Worm (Caenorhabditis elegans): ENCODE measurements around the gene pck-1.

The pck-1 gene

DNA sequence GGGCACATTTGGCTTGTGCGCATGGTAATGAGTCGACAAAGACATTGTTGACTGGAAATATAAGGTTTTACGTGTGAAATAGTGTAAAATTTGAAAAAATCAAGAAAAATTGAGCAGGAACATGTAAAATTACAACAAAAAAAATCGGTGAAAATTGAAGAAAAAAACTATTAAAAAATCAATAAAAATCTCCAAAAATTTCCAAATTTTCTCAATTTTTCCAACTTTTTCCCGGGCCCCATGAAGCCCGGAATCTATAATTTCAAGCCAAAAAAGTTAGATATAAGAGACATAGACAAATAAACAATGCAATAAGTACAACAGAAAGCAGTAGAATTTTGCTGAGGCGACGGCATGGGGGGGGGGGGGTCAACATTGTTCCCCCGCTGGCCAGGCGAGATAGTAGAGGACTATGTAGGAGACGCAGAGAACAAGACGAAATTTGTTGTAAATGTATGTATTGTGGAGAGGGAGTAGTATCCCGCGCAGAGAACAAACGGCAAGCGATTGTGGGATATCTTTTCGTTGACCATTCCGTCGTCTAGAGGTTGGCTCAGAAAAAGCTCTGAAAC lies 28.8 kb upstream of the pck-1 start, which contains the start of gene pat-4:
pat-4 (minus strand) TSS at position 51 of the 572 bp plus-strand sequence.
- TF ChIP-seq fkh-2 (tag; optimal IDR thresholded peaks at IDR 0.05): no peak
- no peak for TF ChIP-seq nhr-12 (tag; optimal IDR thresholded peaks at IDR 0.05)
- no peak for TF ChIP-seq egl-5 (tag; optimal IDR thresholded peaks at IDR 0.05)
- TF ChIP-seq lsy-12 (tag; optimal IDR thresholded peaks at IDR 0.05): no peak
- peak; percentile 33 for TF ChIP-seq nfya-1 (tag; optimal IDR thresholded peaks at IDR 0.05; ENCODE audit: insufficient read depth)
- TF ChIP-seq unc-39 (tag; optimal IDR thresholded peaks at IDR 0.05): no peak
- TF ChIP-seq eor-1 (tag; optimal IDR thresholded peaks at IDR 0.05): no peak
- no peak for TF ChIP-seq lin-15B (tag; optimal IDR thresholded peaks at IDR 0.05)
- no peak for TF ChIP-seq skn-1 (tag; optimal IDR thresholded peaks at IDR 0.05)
- TF ChIP-seq nhr-23 (tag; optimal IDR thresholded peaks at IDR 0.05): peak; percentile 1
- TF ChIP-seq pha-4 (tag; optimal IDR thresholded peaks at IDR 0.05): peak; percentile 77
- no peak for TF ChIP-seq nhr-237 (tag; optimal IDR thresholded peaks at IDR 0.05)
- peak; percentile 77 for TF ChIP-seq hmg-11 (tag; optimal IDR thresholded peaks at IDR 0.05)
- TF ChIP-seq egl-27 (tag; optimal IDR thresholded peaks at IDR 0.05): no peak
- peak; percentile 1 for TF ChIP-seq elt-2 (tag; optimal IDR thresholded peaks at IDR 0.05)
- TF ChIP-seq pqm-1 (tag; optimal IDR thresholded peaks at IDR 0.05): no peak

DNA sequence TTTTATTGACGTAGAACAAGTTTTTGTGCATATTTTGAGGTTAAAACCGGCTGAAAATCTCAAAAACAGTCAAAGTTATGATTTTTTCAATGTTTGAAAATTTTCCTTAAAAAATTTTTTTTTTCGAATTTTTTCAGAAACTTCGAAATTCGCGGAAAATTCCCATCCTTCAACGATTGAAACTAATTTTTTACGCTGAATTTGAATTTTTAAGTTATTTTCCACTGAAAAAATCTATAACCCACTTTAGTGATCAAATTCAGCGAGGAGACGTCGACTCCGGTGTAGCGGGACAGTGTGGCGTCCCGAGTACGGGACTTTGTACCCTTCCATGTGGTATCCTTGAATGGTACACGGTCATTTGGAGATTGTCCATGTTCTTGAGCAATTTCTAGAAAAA lies 26.2 kb upstream of the pck-1 start:
- TF ChIP-seq nfya-1 (tag; optimal IDR thresholded peaks at IDR 0.05; ENCODE audit: insufficient read depth) (no peak), elt-2 (tag; optimal IDR thresholded peaks at IDR 0.05) (no peak), ceh-16 (tag; optimal IDR thresholded peaks at IDR 0.05) (no peak), jun-1 (tag; optimal IDR thresholded peaks at IDR 0.05) (no peak), unc-39 (tag; optimal IDR thresholded peaks at IDR 0.05) (no peak), ama-1 (optimal IDR thresholded peaks at IDR 0.05) (no peak), nhr-25 (tag; optimal IDR thresholded peaks at IDR 0.05) (no peak), nhr-12 (tag; optimal IDR thresholded peaks at IDR 0.05) (no peak), mdl-1 (tag; optimal IDR thresholded peaks at IDR 0.05) (no peak), ztf-11 (tag; optimal IDR thresholded peaks at IDR 0.05) (no peak), egl-5 (tag; optimal IDR thresholded peaks at IDR 0.05) (no peak), skn-1 (tag; optimal IDR thresholded peaks at IDR 0.05) (no peak), ceh-82 (tag; optimal IDR thresholded peaks at IDR 0.05) (no peak)

DNA sequence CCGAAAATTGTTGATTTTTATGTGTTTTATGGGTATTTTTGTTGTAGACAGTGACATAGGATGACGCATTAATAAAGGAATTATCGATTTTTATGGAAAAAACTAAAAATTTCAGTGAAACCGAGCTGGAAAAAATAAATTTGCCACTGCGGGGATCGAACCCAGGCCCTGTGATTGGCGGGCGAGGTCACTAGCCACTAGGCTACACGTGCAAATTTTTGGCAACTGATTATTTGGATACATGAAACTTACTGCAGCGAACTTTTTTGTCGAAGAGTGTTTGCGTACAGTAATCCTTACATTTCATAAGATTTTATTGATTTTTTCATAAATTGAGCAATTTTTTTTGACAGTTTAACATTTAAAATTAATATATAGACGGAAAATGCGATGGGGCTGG lies 23.1 kb upstream of the pck-1 start:
- peak; percentile 14 for TF ChIP-seq nhr-25 (tag; optimal IDR thresholded peaks at IDR 0.05)
- peak; percentile 55 for TF ChIP-seq lsy-12 (tag; optimal IDR thresholded peaks at IDR 0.05)
- no peak for TF ChIP-seq nhr-76 (tag; optimal IDR thresholded peaks at IDR 0.05)
- TF ChIP-seq snpc-4 (tag; optimal IDR thresholded peaks at IDR 0.05): no peak
- peak; percentile 54 for TF ChIP-seq pha-4 (tag; optimal IDR thresholded peaks at IDR 0.05)
- TF ChIP-seq elt-3 (tag; optimal IDR thresholded peaks at IDR 0.05): no peak
- TF ChIP-seq ztf-4 (tag; optimal IDR thresholded peaks at IDR 0.05): peak; percentile 28
- peak; percentile 37 for TF ChIP-seq tbx-2 (tag; optimal IDR thresholded peaks at IDR 0.05)
- no peak for TF ChIP-seq unc-62 (GFP tag; optimal IDR thresholded peaks at IDR 0.05)
- TF ChIP-seq R02D3.7 (tag; optimal IDR thresholded peaks at IDR 0.05): peak; percentile 63
- TF ChIP-seq fkh-2 (tag; optimal IDR thresholded peaks at IDR 0.05): no peak
- peak; percentile 37 for TF ChIP-seq aly-2 (tag; optimal IDR thresholded peaks at IDR 0.05)
- TF ChIP-seq skn-1 (tag; optimal IDR thresholded peaks at IDR 0.05): peak; percentile 75
- TF ChIP-seq ztf-11 (tag; optimal IDR thresholded peaks at IDR 0.05): no peak
- peak; percentile 48 for TF ChIP-seq nfya-1 (tag; optimal IDR thresholded peaks at IDR 0.05; ENCODE audit: insufficient read depth)
- peak; percentile 74 for TF ChIP-seq ama-1 (optimal IDR thresholded peaks at IDR 0.05)
- peak; percentile 15 for TF ChIP-seq jun-1 (tag; optimal IDR thresholded peaks at IDR 0.05)
- peak; percentile 11 for TF ChIP-seq lin-15B (tag; optimal IDR thresholded peaks at IDR 0.05)
- TF ChIP-seq ceh-28 (tag; optimal IDR thresholded peaks at IDR 0.05): peak; percentile 30
- no peak for TF ChIP-seq hmg-11 (tag; optimal IDR thresholded peaks at IDR 0.05)
- TF ChIP-seq ceh-9 (tag; optimal IDR thresholded peaks at IDR 0.05): no peak
- no peak for TF ChIP-seq nhr-77 (tag; optimal IDR thresholded peaks at IDR 0.05)
- peak; percentile 48 for TF ChIP-seq elt-2 (tag; optimal IDR thresholded peaks at IDR 0.05)
- TF ChIP-seq nhr-23 (tag; optimal IDR thresholded peaks at IDR 0.05): peak; percentile 6
- TF ChIP-seq ZK546.5 (tag; optimal IDR thresholded peaks at IDR 0.05): no peak
- TF ChIP-seq fos-1 (tag; optimal IDR thresholded peaks at IDR 0.05): no peak
- TF ChIP-seq lin-39 (tag; optimal IDR thresholded peaks at IDR 0.05): peak; percentile 18
- TF ChIP-seq pqm-1 (tag; optimal IDR thresholded peaks at IDR 0.05): peak; percentile 11
- TF ChIP-seq nhr-43 (tag; optimal IDR thresholded peaks at IDR 0.05; ENCODE audit: poor library complexity, severe bottlenecking): peak; percentile 40

Measured in whole organism, L3 larva.